Worm (Caenorhabditis elegans) whole organism, mixed stage, embryonic: ENCODE results near the gene F48F7.6.

Experiments used
- blmp-1 ChIP-seq: fragments of 150-350 bp; optimal IDR thresholded peaks from 2 replicates; lab custom pipeline; 2014; ENCODE audit warnings: missing biosample characterization, missing genetic modification characterization
- mls-2 ChIP-seq: sonication (generic microtip); optimal IDR thresholded peaks from 2 replicates; lab custom pipeline; 2016; ENCODE audit warnings: mild to moderate bottlenecking, missing genetic modification characterization, moderate library complexity, missing compliant biosample characterization
- nhr-2 ChIP-seq: fragments of 150-350 bp; optimal IDR thresholded peaks from 2 replicates; lab custom pipeline; 2014; ENCODE audit warnings: missing biosample characterization, missing genetic modification characterization
- nhr-237 ChIP-seq: fragments of 150-350 bp; optimal IDR thresholded peaks from 2 replicates; lab custom pipeline; 2014; ENCODE audit warnings: missing biosample characterization, missing genetic modification characterization
- snpc-4 ChIP-seq: fragments of 150-350 bp; optimal IDR thresholded peaks from 2 replicates; lab custom pipeline; 2014; ENCODE audit warnings: missing biosample characterization, missing genetic modification characterization
- unc-39 ChIP-seq: fragments of 150-350 bp; optimal IDR thresholded peaks from 2 replicates; lab custom pipeline; 2014; ENCODE audit warnings: missing biosample characterization, missing genetic modification characterization
- unc-62 ChIP-seq: fragments of 150-350 bp; optimal IDR thresholded peaks from 2 replicates; lab custom pipeline; 2014; ENCODE audit warnings: missing biosample characterization, missing genetic modification reagents, missing genetic modification characterization

- TF ChIP-seq snpc-4 (no peak), unc-39 (tag; lab: Kevin White, UChicago) (no peak), nhr-2 (tag; lab: Kevin White, UChicago) (no peak), nhr-237 (tag; lab: Kevin White, UChicago) (no peak), blmp-1 (tag; lab: Kevin White, UChicago) (no peak), mls-2 (tag; lab: Kevin White, UChicago) (no peak), unc-62 (GFP tag; lab: Kevin White, UChicago) (no peak)
Observed at ce11 chrX:13939388-13939787, 38.2 kb upstream of the F48F7.6 start.
